Worm (Caenorhabditis elegans): ENCODE results near the gene slc-17.7.

- TF ChIP-seq ref-1 (GFP tag; conservative IDR thresholded peaks at IDR 0.05): no peak
- TF ChIP-seq tab-1 (GFP tag; IDR thresholded peaks at IDR 0.05): no peak
- no peak for TF ChIP-seq med-1 (GFP tag; optimal IDR thresholded peaks at IDR 0.05; ENCODE audit: insufficient read depth)
- TF ChIP-seq ztf-29 (GFP tag; IDR thresholded peaks at IDR 0.05): no peak
- TF ChIP-seq T22C8.4 (GFP tag; IDR thresholded peaks at IDR 0.05): no peak
- TF ChIP-seq flt-1 (GFP tag; IDR thresholded peaks at IDR 0.05): no peak
- no peak for TF ChIP-seq ztf-23 (GFP tag; IDR thresholded peaks at IDR 0.05)
- TF ChIP-seq cog-1 (tag; optimal IDR thresholded peaks at IDR 0.05): no peak
These were observed 47.5 kb downstream of the slc-17.7 start for ce11 chrV:9218655-9219389.

All from whole organism, midembryonic.